Worm (Caenorhabditis elegans): ENCODE measurements around the gene M153.3.

- TF ChIP-seq nhr-11 (tag; optimal IDR thresholded peaks at IDR 0.05), result no peak
- no peak for TF ChIP-seq ceh-24 (tag; optimal IDR thresholded peaks at IDR 0.05)
- no peak for TF ChIP-seq unc-42 (tag; optimal IDR thresholded peaks at IDR 0.05)
- TF ChIP-seq ama-1 (optimal IDR thresholded peaks at IDR 0.05), result no peak
- no peak for TF ChIP-seq pha-2 (tag; optimal IDR thresholded peaks at IDR 0.05)
- peak; percentile 35 for TF ChIP-seq unc-55 (GFP tag; optimal IDR thresholded peaks at IDR 0.05)
- no peak for TF ChIP-seq dmd-4 (tag; optimal IDR thresholded peaks at IDR 0.05; ENCODE audit: borderline replicate concordance)
- TF ChIP-seq npax-4 (tag; optimal IDR thresholded peaks at IDR 0.05), result no peak
- peak; percentile 9 for TF ChIP-seq ceh-2 (tag; optimal IDR thresholded peaks at IDR 0.05)
- no peak for TF ChIP-seq hlh-6 (tag; optimal IDR thresholded peaks at IDR 0.05)
- TF ChIP-seq lin-11 (tag; optimal IDR thresholded peaks at IDR 0.05), result no peak
- no peak for TF ChIP-seq ref-2 (tag; optimal IDR thresholded peaks at IDR 0.05)
- TF ChIP-seq eyg-1 (tag; optimal IDR thresholded peaks at IDR 0.05), result no peak
- no peak for TF ChIP-seq F13H6.1 (tag; optimal IDR thresholded peaks at IDR 0.05)
These were observed 33.1 kb downstream of the M153.3 start for ce11 chrX:12175667-12176278.

All from whole organism, late embryonic.